Worm (Caenorhabditis elegans) whole organism, young adult: ENCODE measurements around the gene par-2.
A peak's percentile ranks its signal among the peaks of the same experiment; 100 is the strongest.

Source experiments
- B0019.2 ChIP-seq: fragments of 200-800 bp; sonication (Bioruptor generic); conservative IDR thresholded peaks from 2 replicates; pipeline ENCODE4 v1.3.6; 2022; ENCODE audit warnings: missing genetic modification reagents, missing genetic modification characterization, missing compliant biosample characterization
- B0261.1 ChIP-seq: sonication (generic microtip); optimal IDR thresholded peaks from 2 replicates; lab custom pipeline; 2016; ENCODE audit warnings: mild to moderate bottlenecking, missing genetic modification characterization, moderate library complexity, missing compliant biosample characterization
- B0336.3 ChIP-seq: fragments of 200-800 bp; sonication (Bioruptor generic); IDR thresholded peaks from 2 replicates; pipeline ENCODE4 v1.3.6; 2022; ENCODE audit warnings: missing genetic modification characterization, missing compliant biosample characterization
- C06A6.2 ChIP-seq: fragments of 200-800 bp; sonication (Bioruptor generic); conservative IDR thresholded peaks from 2 replicates; pipeline ENCODE4 v1.3.6; 2022; ENCODE audit warnings: missing genetic modification characterization, missing compliant biosample characterization
- C17E4.6 ChIP-seq: fragments of 200-800 bp; sonication (Bioruptor generic); IDR thresholded peaks from 2 replicates; pipeline ENCODE4 v1.3.6; 2022; ENCODE audit warnings: missing genetic modification reagents, missing genetic modification characterization, missing compliant biosample characterization
- F49E8.2 ChIP-seq: sonication (generic microtip); optimal IDR thresholded peaks from 3 replicates; lab custom pipeline; 2017; ENCODE audit warnings: missing genetic modification characterization, mild to moderate bottlenecking, missing compliant biosample characterization, antibody characterized with exemption, moderate library complexity; ENCODE audit not compliant: insufficient read depth
- F55B11.4 ChIP-seq: sonication (generic microtip); optimal IDR thresholded peaks from 2 replicates; lab custom pipeline; 2016; ENCODE audit warnings: missing compliant biosample characterization, missing genetic modification characterization, borderline replicate concordance; ENCODE audit not compliant: insufficient read depth
- F57C9.4 ChIP-seq: sonication (generic microtip); optimal IDR thresholded peaks from 2 replicates; lab custom pipeline; 2017; ENCODE audit warnings: mild to moderate bottlenecking, missing genetic modification characterization, missing compliant biosample characterization
- K11D2.4 ChIP-seq: fragments of 200-800 bp; sonication (Bioruptor generic); IDR thresholded peaks from 2 replicates; pipeline ENCODE4 v1.3.6; 2022; ENCODE audit warnings: missing genetic modification reagents, missing genetic modification characterization, missing compliant biosample characterization
- T07F8.4 ChIP-seq: sonication (generic microtip); optimal IDR thresholded peaks from 2 replicates; lab custom pipeline; 2016; ENCODE audit warnings: mild to moderate bottlenecking, missing genetic modification characterization, moderate library complexity, missing compliant biosample characterization
- T26A5.8 ChIP-seq: sonication (generic microtip); optimal IDR thresholded peaks from 2 replicates; lab custom pipeline; 2016; ENCODE audit warnings: missing genetic modification characterization, missing compliant biosample characterization
- ZK185.1 ChIP-seq: sonication (generic microtip); optimal IDR thresholded peaks from 2 replicates; lab custom pipeline; 2016; ENCODE audit warnings: mild to moderate bottlenecking, missing genetic modification characterization, missing compliant biosample characterization; ENCODE audit not compliant: poor library complexity, severe bottlenecking
- akir-1 ChIP-seq: fragments of 200-800 bp; sonication (Bioruptor generic); optimal IDR thresholded peaks from 2 replicates; lab custom pipeline; 2018; ENCODE audit warnings: mild to moderate bottlenecking, missing genetic modification characterization, moderate library complexity, missing compliant biosample characterization
- ama-1 ChIP-seq, 3 experiments: fragments of 150-350 bp in 1 of 3; sonication (generic microtip) in 2 of 3; optimal IDR thresholded peaks; 2 replicates each; lab custom pipeline; 2014 to 2018; ENCODE audit warnings: missing biosample characterization in 2 of 3, missing genetic modification characterization in 2 of 3, missing genetic modification reagents in 2 of 3
- aptf-2 ChIP-seq: fragments of 200-800 bp; sonication (Bioruptor generic); conservative IDR thresholded peaks from 2 replicates; pipeline ENCODE4 v1.3.6; 2022; ENCODE audit warnings: missing genetic modification reagents, missing genetic modification characterization, missing compliant biosample characterization
- aptf-3 ChIP-seq: fragments of 200-800 bp; sonication (Bioruptor generic); IDR thresholded peaks from 2 replicates; pipeline ENCODE4 v1.3.6; 2022; ENCODE audit warnings: missing genetic modification characterization, missing compliant biosample characterization
- athp-1 ChIP-seq: sonication (generic microtip); optimal IDR thresholded peaks from 2 replicates; lab custom pipeline; 2017; ENCODE audit warnings: mild to moderate bottlenecking, missing genetic modification characterization, missing compliant biosample characterization
- attf-3 ChIP-seq: fragments of 200-800 bp; sonication (Bioruptor generic); conservative IDR thresholded peaks from 2 replicates; pipeline ENCODE4 v1.3.6; 2022; ENCODE audit warnings: missing genetic modification reagents, missing genetic modification characterization, missing compliant biosample characterization
- attf-5 ChIP-seq: fragments of 200-800 bp; sonication (Bioruptor generic); optimal IDR thresholded peaks from 2 replicates; lab custom pipeline; 2018; ENCODE audit warnings: mild to moderate bottlenecking, missing genetic modification characterization, missing compliant biosample characterization
- attf-6 ChIP-seq: fragments of 200-800 bp; sonication (Bioruptor generic); IDR thresholded peaks from 2 replicates; pipeline ENCODE4 v1.3.6; 2022; ENCODE audit warnings: missing genetic modification reagents, missing genetic modification characterization, missing compliant biosample characterization
- bed-2 ChIP-seq: fragments of 200-800 bp; sonication (Bioruptor generic); IDR thresholded peaks from 2 replicates; pipeline ENCODE4 v1.3.6; 2022; ENCODE audit warnings: missing genetic modification reagents, missing genetic modification characterization, missing compliant biosample characterization
- ceh-27 ChIP-seq: fragments of 200-800 bp; sonication (Bioruptor generic); optimal IDR thresholded peaks from 2 replicates; lab custom pipeline; 2018; ENCODE audit warnings: mild to moderate bottlenecking, missing genetic modification characterization, moderate library complexity, missing compliant biosample characterization
- ceh-40 ChIP-seq: fragments of 200-800 bp; sonication (Bioruptor generic); IDR thresholded peaks from 2 replicates; pipeline ENCODE4 v1.3.6; 2022; ENCODE audit warnings: missing genetic modification characterization, missing compliant biosample characterization
- ceh-91 ChIP-seq: fragments of 200-800 bp; sonication (Bioruptor generic); IDR thresholded peaks from 2 replicates; pipeline ENCODE4 v1.3.6; 2022; ENCODE audit warnings: missing genetic modification reagents, missing genetic modification characterization, missing compliant biosample characterization
- dpff-1 ChIP-seq: sonication (generic microtip); optimal IDR thresholded peaks from 2 replicates; lab custom pipeline; 2017; ENCODE audit warnings: mild to moderate bottlenecking, missing genetic modification characterization, missing compliant biosample characterization
- egrh-3 ChIP-seq: fragments of 200-800 bp; sonication (Bioruptor generic); IDR thresholded peaks from 2 replicates; pipeline ENCODE4 v1.3.6; 2022; ENCODE audit warnings: missing genetic modification reagents, missing genetic modification characterization, missing compliant biosample characterization
- ets-4 ChIP-seq: fragments of 200-800 bp; sonication (Bioruptor generic); optimal IDR thresholded peaks from 2 replicates; lab custom pipeline; 2018; ENCODE audit warnings: mild to moderate bottlenecking, missing genetic modification characterization, missing compliant biosample characterization
- fkh-3 ChIP-seq: sonication (generic microtip); optimal IDR thresholded peaks from 2 replicates; lab custom pipeline; 2016; ENCODE audit warnings: mild to moderate bottlenecking, missing genetic modification characterization, missing compliant biosample characterization
- hmg-20 ChIP-seq: fragments of 200-800 bp; sonication (Bioruptor generic); IDR thresholded peaks from 2 replicates; pipeline ENCODE4 v1.3.6; 2022; ENCODE audit warnings: missing genetic modification reagents, missing genetic modification characterization, missing compliant biosample characterization
- hrde-1 ChIP-seq: sonication (generic microtip); optimal IDR thresholded peaks from 2 replicates; lab custom pipeline; 2016; ENCODE audit warnings: missing genetic modification characterization, mild to moderate bottlenecking, missing compliant biosample characterization, moderate library complexity, missing genotype, missing genetic modification reagents, borderline replicate concordance
- let-526 ChIP-seq: fragments of 200-800 bp; sonication (Bioruptor generic); IDR thresholded peaks from 2 replicates; pipeline ENCODE4 v1.3.6; 2022; ENCODE audit warnings: missing genetic modification reagents, missing genetic modification characterization, missing compliant biosample characterization
- lsl-1 ChIP-seq: fragments of 200-800 bp; sonication (Bioruptor generic); optimal IDR thresholded peaks from 2 replicates; lab custom pipeline; 2018; ENCODE audit warnings: mild to moderate bottlenecking, missing genetic modification characterization, moderate library complexity, missing compliant biosample characterization
- madf-3 ChIP-seq: fragments of 200-800 bp; sonication (Bioruptor generic); IDR thresholded peaks from 2 replicates; pipeline ENCODE4 v1.3.6; 2022; ENCODE audit warnings: missing genetic modification reagents, missing genetic modification characterization, missing compliant biosample characterization
- mes-4 ChIP-seq: sonication (generic microtip); optimal IDR thresholded peaks from 2 replicates; lab custom pipeline; 2016; ENCODE audit warnings: missing genotype, missing genetic modification characterization, missing compliant biosample characterization
- mxl-1 ChIP-seq: sonication (generic microtip); optimal IDR thresholded peaks from 2 replicates; lab custom pipeline; 2016; ENCODE audit warnings: missing genetic modification characterization, missing compliant biosample characterization
- nfya-1 ChIP-seq: sonication (generic microtip); optimal IDR thresholded peaks from 2 replicates; lab custom pipeline; 2017; ENCODE audit warnings: antibody characterized with exemption, missing compliant biosample characterization, missing genetic modification characterization, borderline replicate concordance; ENCODE audit not compliant: insufficient read depth
- nfyb-1 ChIP-seq: fragments of 200-800 bp; sonication (Bioruptor generic); IDR thresholded peaks from 2 replicates; pipeline ENCODE4 v1.3.6; 2022; ENCODE audit warnings: missing genetic modification reagents, missing genetic modification characterization, missing compliant biosample characterization
- pbrm-1 ChIP-seq: fragments of 200-800 bp; sonication (Bioruptor generic); IDR thresholded peaks from 2 replicates; pipeline ENCODE4 v1.3.6; 2022; ENCODE audit warnings: missing genetic modification reagents, missing genetic modification characterization, missing compliant biosample characterization
- repo-1 ChIP-seq: sonication (generic microtip); optimal IDR thresholded peaks from 2 replicates; lab custom pipeline; 2017; ENCODE audit warnings: mild to moderate bottlenecking, missing genetic modification characterization, missing compliant biosample characterization
- snpc-3.4 ChIP-seq: sonication (generic microtip); optimal IDR thresholded peaks from 2 replicates; lab custom pipeline; 2017; ENCODE audit warnings: missing genetic modification characterization, mild to moderate bottlenecking, missing compliant biosample characterization, antibody characterized with exemption, moderate library complexity, missing genotype, missing genetic modification reagents
- somi-1 ChIP-seq: fragments of 200-800 bp; sonication (Bioruptor generic); optimal IDR thresholded peaks from 2 replicates; lab custom pipeline; 2018; ENCODE audit warnings: mild to moderate bottlenecking, missing genetic modification characterization, missing compliant biosample characterization
- tlf-1 ChIP-seq: fragments of 200-800 bp; sonication (Bioruptor generic); optimal IDR thresholded peaks from 2 replicates; lab custom pipeline; 2018; ENCODE audit warnings: mild to moderate bottlenecking, missing genetic modification characterization, missing compliant biosample characterization
- zfh-2 ChIP-seq: fragments of 200-800 bp; sonication (Bioruptor generic); conservative IDR thresholded peaks from 2 replicates; pipeline ENCODE4 v1.3.6; 2022; ENCODE audit warnings: missing genetic modification reagents, missing genetic modification characterization, missing compliant biosample characterization
- zim-3 ChIP-seq: sonication (generic microtip); optimal IDR thresholded peaks from 2 replicates; lab custom pipeline; 2017; ENCODE audit warnings: mild to moderate bottlenecking, missing genetic modification characterization, moderate library complexity, missing compliant biosample characterization
- ztf-18 ChIP-seq: sonication (generic microtip); optimal IDR thresholded peaks from 2 replicates; lab custom pipeline; 2016; ENCODE audit warnings: missing genotype, mild to moderate bottlenecking, missing genetic modification characterization, missing compliant biosample characterization
- ztf-28 ChIP-seq: fragments of 200-800 bp; sonication (Bioruptor generic); IDR thresholded peaks from 2 replicates; pipeline ENCODE4 v1.3.6; 2022; ENCODE audit warnings: missing genetic modification reagents, missing genetic modification characterization, missing compliant biosample characterization

Gene par-2

DNA sequence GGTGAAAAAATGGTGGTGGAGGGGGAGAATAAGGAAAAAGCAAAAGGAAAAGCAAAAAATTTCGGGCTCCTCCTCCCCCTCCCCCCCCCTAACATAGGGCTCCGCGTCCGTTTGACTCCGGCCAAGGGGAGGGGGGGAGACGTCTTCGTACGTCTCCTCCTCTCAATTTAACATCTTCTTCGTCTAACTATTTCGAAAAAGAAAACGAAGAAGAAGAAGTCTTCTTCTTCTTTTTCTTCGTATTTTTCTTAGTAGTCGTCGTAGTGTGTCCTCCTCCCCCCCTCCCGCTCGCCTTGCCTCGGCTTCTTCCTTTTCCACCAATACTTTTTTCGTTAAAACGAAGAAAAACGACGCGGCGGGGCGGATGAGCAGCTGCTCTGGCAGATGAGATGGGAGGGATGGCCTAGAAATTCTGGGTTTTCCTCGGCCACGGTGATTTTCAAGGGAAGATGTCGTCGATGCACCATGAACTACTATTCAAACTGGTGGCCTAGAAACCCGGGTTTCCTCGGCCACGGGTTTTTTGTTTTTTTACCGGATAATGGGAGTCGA lies 55.7 kb downstream of the par-2 start:
- TF ChIP-seq F49E8.2 (no peak), egrh-3 (GFP tag; lab: Robert Waterston, UW) (0 out of 2 replicates have a peak, but pooled peaks have one; percentile 16), zfh-2 (GFP tag; lab: Robert Waterston, UW) (peak; percentile 79)

DNA sequence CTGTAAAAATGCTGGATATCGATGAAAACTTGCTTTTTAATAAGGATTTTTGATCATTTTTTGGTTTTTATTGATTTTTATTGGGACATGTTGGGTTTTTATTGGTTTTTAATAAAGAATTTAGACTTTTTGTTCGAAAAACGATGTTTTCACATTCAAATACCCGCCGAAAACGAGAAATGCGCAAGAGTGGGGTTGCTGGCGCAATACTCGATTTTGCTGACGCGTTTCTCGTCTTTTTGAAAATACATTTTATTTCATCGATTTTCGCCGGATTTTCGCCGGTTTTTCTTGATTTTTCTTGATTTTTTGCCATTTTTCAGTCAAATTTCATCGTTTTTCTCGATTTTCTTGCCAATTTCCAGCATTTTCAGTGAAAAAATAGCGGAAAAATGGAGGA lies 61.6 kb downstream of the par-2 start, which contains the start of gene smr-1:
Gene smr-1, plus strand, starts transcription at position 375 of the 400 bp plus-strand sequence.
- TF ChIP-seq ztf-18, result peak; percentile 98
- TF ChIP-seq snpc-3.4 (tag; lab: Kevin White, UChicago), result peak; percentile 76
- no peak for TF ChIP-seq nfya-1 (tag; lab: Kevin White, UChicago)
- TF ChIP-seq hrde-1 (tag; lab: Kevin White, UChicago), result peak; percentile 12
- TF ChIP-seq C06A6.2 (GFP tag; lab: Robert Waterston, UW), result 0 out of 2 replicates have a peak, but pooled peaks have one; percentile 19
- peak; percentile 85 for TF ChIP-seq K11D2.4 (GFP tag; lab: Robert Waterston, UW)
- TF ChIP-seq aptf-3, result no peak
- TF ChIP-seq F55B11.4 (tag; lab: Kevin White, UChicago), result no peak
- no peak for TF ChIP-seq mxl-1
- TF ChIP-seq dpff-1 (tag; lab: Kevin White, UChicago), result no peak
- TF ChIP-seq ztf-28 (GFP tag; lab: Robert Waterston, UW), result no peak
- TF ChIP-seq tlf-1 (GFP tag; lab: Kevin White, UChicago), result peak; percentile 78
- peak; percentile 82 for TF ChIP-seq pbrm-1 (GFP tag; lab: Robert Waterston, UW)
- no peak for TF ChIP-seq bed-2 (GFP tag; lab: Robert Waterston, UW)
- no peak for TF ChIP-seq T26A5.8 (tag; lab: Kevin White, UChicago)
- no peak for TF ChIP-seq C17E4.6 (GFP tag; lab: Robert Waterston, UW)
- no peak for TF ChIP-seq somi-1
- TF ChIP-seq hmg-20 (GFP tag; lab: Robert Waterston, UW), result peak; percentile 71; the same call in 1 of the 2 replicates
- no peak for TF ChIP-seq let-526 (GFP tag; lab: Robert Waterston, UW)
- peak; percentile 2 for TF ChIP-seq B0261.1 (tag; lab: Kevin White, UChicago)
- no peak for TF ChIP-seq ama-1 (optimal IDR thresholded peaks at IDR 0.05; lab: Kevin White, UChicago)
- TF ChIP-seq ama-1 (GFP tag; optimal IDR thresholded peaks at IDR 0.05; lab: Kevin White, UChicago), result no peak
- TF ChIP-seq attf-6 (GFP tag; lab: Robert Waterston, UW), result no peak
- TF ChIP-seq madf-3 (GFP tag; lab: Robert Waterston, UW), result peak; percentile 73; the same call in 1 of the 2 replicates
- TF ChIP-seq lsl-1, result peak; percentile 77
- TF ChIP-seq ZK185.1 (tag; lab: Kevin White, UChicago), result no peak
- peak; percentile 43; the same call in 1 of the 2 replicates for TF ChIP-seq attf-3 (GFP tag; lab: Robert Waterston, UW)
- peak; percentile 26 for TF ChIP-seq zim-3 (tag; lab: Kevin White, UChicago)
- TF ChIP-seq attf-5 (GFP tag; lab: Kevin White, UChicago), result peak; percentile 87
- TF ChIP-seq nfyb-1 (GFP tag; lab: Robert Waterston, UW), result peak; percentile 85
- TF ChIP-seq ceh-91, result no peak
- no peak for TF ChIP-seq fkh-3
- no peak for TF ChIP-seq T07F8.4 (tag; lab: Kevin White, UChicago)
- TF ChIP-seq repo-1 (tag; lab: Kevin White, UChicago), result peak; percentile 84
- no peak for TF ChIP-seq ets-4 (GFP tag; lab: Kevin White, UChicago)
- TF ChIP-seq ceh-27 (GFP tag; lab: Kevin White, UChicago), result peak; percentile 14
- no peak for TF ChIP-seq ceh-40
- TF ChIP-seq athp-1 (tag; lab: Kevin White, UChicago), result peak; percentile 39
- TF ChIP-seq aptf-2 (GFP tag; lab: Robert Waterston, UW), result no peak
- TF ChIP-seq mes-4 (tag; lab: Kevin White, UChicago), result no peak
- TF ChIP-seq F57C9.4 (tag; lab: Kevin White, UChicago), result no peak
- no peak for TF ChIP-seq B0019.2 (GFP tag; lab: Robert Waterston, UW)
- peak; percentile 85 for TF ChIP-seq B0336.3 (GFP tag; lab: Robert Waterston, UW)
- no peak for TF ChIP-seq akir-1 (GFP tag; lab: Kevin White, UChicago)
